Fruit fly (Drosophila melanogaster) whole organism, embryonic: ENCODE data around the gene CG15263.

Source experiments
- Bteb2 ChIP-seq: fragments of 200-800 bp; sonication (Bioruptor generic); optimal IDR thresholded peaks from 2 replicates; lab custom pipeline; 2016; ENCODE audit warnings: missing biosample characterization, missing genetic modification characterization
- CG10565 ChIP-seq: fragments of 200-800 bp; sonication (Bioruptor generic); optimal IDR thresholded peaks from 3 replicates; lab custom pipeline; 2016; ENCODE audit warnings: missing biosample characterization, mild to moderate bottlenecking, missing genetic modification characterization
- CG11398 ChIP-seq: fragments of 200-800 bp; sonication (Bioruptor generic); optimal IDR thresholded peaks from 2 replicates; lab custom pipeline; 2016; ENCODE audit warnings: missing biosample characterization, missing genetic modification characterization
- CG1233 ChIP-seq: fragments of 200-800 bp; sonication (Bioruptor generic); optimal IDR thresholded peaks from 4 replicates; lab custom pipeline; 2018; ENCODE audit warnings: missing biosample characterization, mild to moderate bottlenecking, missing genetic modification characterization
- CG12744 ChIP-seq: fragments of 200-800 bp; sonication (Bioruptor generic); optimal IDR thresholded peaks from 2 replicates; lab custom pipeline; 2016; ENCODE audit warnings: missing biosample characterization, missing genetic modification characterization
- CG14441 ChIP-seq: fragments of 200-800 bp; sonication (Bioruptor generic); IDR thresholded peaks from 2 replicates; pipeline ENCODE4 v1.3.6; 2022; ENCODE audit warnings: missing biosample characterization, missing genetic modification characterization
- CG14667 ChIP-seq: fragments of 200-800 bp; sonication (Bioruptor generic); IDR thresholded peaks from 2 replicates; pipeline ENCODE4 v1.3.6; 2022; ENCODE audit warnings: missing biosample characterization, missing genetic modification characterization
- CG15011 ChIP-seq: fragments of 200-800 bp; sonication (Bioruptor generic); optimal IDR thresholded peaks from 3 replicates; lab custom pipeline; 2018; ENCODE audit warnings: missing biosample characterization, mild to moderate bottlenecking, missing genetic modification characterization
- CG15601 ChIP-seq: fragments of 200-800 bp; sonication (Bioruptor generic); optimal IDR thresholded peaks from 3 replicates; lab custom pipeline; 2019; ENCODE audit warnings: missing biosample characterization, mild to moderate bottlenecking, missing genetic modification characterization, moderate library complexity
- CG1603 ChIP-seq: fragments of 200-800 bp; sonication (Bioruptor generic); optimal IDR thresholded peaks from 2 replicates; lab custom pipeline; 2019; ENCODE audit warnings: missing biosample characterization, mild to moderate bottlenecking, missing genetic modification characterization, moderate library complexity
- CG16815 ChIP-seq: fragments of 200-800 bp; sonication (Bioruptor generic); optimal IDR thresholded peaks from 3 replicates; lab custom pipeline; 2017; ENCODE audit warnings: missing biosample characterization, mild to moderate bottlenecking, missing genetic modification characterization
- CG4854 ChIP-seq: fragments of 200-800 bp; sonication (Bioruptor generic); optimal IDR thresholded peaks from 2 replicates; lab custom pipeline; 2016; ENCODE audit warnings: missing biosample characterization, missing genetic modification characterization, inconsistent platforms
- CG5245 ChIP-seq: fragments of 200-800 bp; sonication (Bioruptor generic); optimal IDR thresholded peaks from 3 replicates; lab custom pipeline; 2016; ENCODE audit warnings: missing biosample characterization, missing genetic modification characterization
- CG6813 ChIP-seq: fragments of 200-800 bp; sonication (Bioruptor generic); optimal IDR thresholded peaks from 2 replicates; lab custom pipeline; 2017; ENCODE audit warnings: missing biosample characterization, missing genetic modification characterization, mild to moderate bottlenecking, moderate library complexity, missing genetic modification reagents
- CG9932 ChIP-seq: fragments of 200-800 bp; sonication (Bioruptor generic); IDR thresholded peaks from 2 replicates; pipeline ENCODE4 v1.3.6; 2022; ENCODE audit warnings: missing biosample characterization, missing genetic modification characterization
- CkIIα-i1 ChIP-seq: fragments of 200-800 bp; sonication (Bioruptor generic); IDR thresholded peaks from 2 replicates; pipeline ENCODE4 v1.3.6; 2022; ENCODE audit warnings: missing biosample characterization, missing genetic modification characterization
- D19A ChIP-seq: fragments of 200-800 bp; optimal IDR thresholded peaks from 3 replicates; lab custom pipeline; 2019; ENCODE audit warnings: missing biosample characterization, mild to moderate bottlenecking, missing genetic modification characterization, moderate library complexity
- Hmx ChIP-seq: fragments of 200-800 bp; sonication (Bioruptor generic); optimal IDR thresholded peaks from 2 replicates; lab custom pipeline; 2016; ENCODE audit warnings: missing biosample characterization, missing genetic modification characterization
- Jarid2 ChIP-seq: fragments of 200-800 bp; sonication (Bioruptor generic); optimal IDR thresholded peaks from 3 replicates; lab custom pipeline; 2017; ENCODE audit warnings: mild to moderate bottlenecking, missing biosample characterization, missing genetic modification reagents, missing genetic modification characterization
- Nf-YA ChIP-seq: fragments of 200-800 bp; sonication (Bioruptor generic); IDR thresholded peaks from 2 replicates; pipeline ENCODE4 v1.3.6; 2022; ENCODE audit warnings: missing biosample characterization, missing genetic modification characterization
- Nf-YB ChIP-seq: fragments of 200-800 bp; sonication (Bioruptor generic); optimal IDR thresholded peaks from 3 replicates; lab custom pipeline; 2019; ENCODE audit warnings: missing biosample characterization, mild to moderate bottlenecking, missing genetic modification characterization, moderate library complexity
- Sox100B ChIP-seq: fragments of 200-800 bp; sonication (Bioruptor generic); optimal IDR thresholded peaks from 3 replicates; lab custom pipeline; 2018; ENCODE audit warnings: missing biosample characterization, mild to moderate bottlenecking, missing genetic modification characterization
- Vsx1 ChIP-seq: fragments of 200-800 bp; sonication (Bioruptor generic); optimal IDR thresholded peaks from 2 replicates; lab custom pipeline; 2017; ENCODE audit warnings: missing biosample characterization, mild to moderate bottlenecking, missing genetic modification characterization, missing genetic modification reagents
- ab ChIP-seq: fragments of 200-800 bp; sonication (Bioruptor generic); optimal IDR thresholded peaks from 2 replicates; lab custom pipeline; 2016; ENCODE audit warnings: missing biosample characterization, missing genetic modification characterization
- ato ChIP-seq: fragments of 200-800 bp; sonication (Bioruptor generic); IDR thresholded peaks from 2 replicates; pipeline ENCODE4 v1.3.6; 2022; ENCODE audit warnings: missing biosample characterization, missing genetic modification characterization; ENCODE audit not compliant: partially characterized antibody
- bigmax ChIP-seq: fragments of 200-800 bp; sonication (Bioruptor generic); optimal IDR thresholded peaks from 2 replicates; lab custom pipeline; 2018; ENCODE audit warnings: missing biosample characterization, mild to moderate bottlenecking, missing genetic modification characterization
- chm ChIP-seq: fragments of 200-800 bp; sonication (Bioruptor generic); IDR thresholded peaks from 2 replicates; pipeline ENCODE4 v1.3.6; 2022; ENCODE audit warnings: missing biosample characterization, missing genetic modification characterization
- ci ChIP-seq: fragments of 200-800 bp; sonication (Bioruptor generic); IDR thresholded peaks from 3 replicates; pipeline ENCODE4 v1.3.6; 2022; ENCODE audit warnings: missing biosample characterization, missing genetic modification characterization
- crol ChIP-seq: fragments of 200-800 bp; sonication (Bioruptor generic); IDR thresholded peaks from 2 replicates; pipeline ENCODE4 v1.3.6; 2022; ENCODE audit warnings: missing biosample characterization, missing genetic modification characterization
- disco-r ChIP-seq: fragments of 200-800 bp; sonication (Bioruptor generic); optimal IDR thresholded peaks from 2 replicates; lab custom pipeline; 2016; ENCODE audit warnings: missing biosample characterization, missing genetic modification characterization
- dmrt99B ChIP-seq: fragments of 200-800 bp; sonication (Bioruptor generic); optimal IDR thresholded peaks from 2 replicates; lab custom pipeline; 2018; ENCODE audit warnings: missing biosample characterization, mild to moderate bottlenecking, missing genetic modification characterization, moderate library complexity
- exex ChIP-seq: fragments of 200-800 bp; sonication (Bioruptor generic); optimal IDR thresholded peaks from 4 replicates; lab custom pipeline; 2018; ENCODE audit warnings: missing biosample characterization, mild to moderate bottlenecking, missing genetic modification characterization, moderate library complexity
- her ChIP-seq: fragments of 200-800 bp; sonication (Bioruptor generic); optimal IDR thresholded peaks from 2 replicates; lab custom pipeline; 2016; ENCODE audit warnings: missing biosample characterization, missing genetic modification characterization
- hth ChIP-seq: fragments of >200 bp; optimal IDR thresholded peaks from 2 replicates; lab custom pipeline; 2017; ENCODE audit warnings: inconsistent platforms
- jigr1 ChIP-seq: fragments of 200-800 bp; sonication (Bioruptor generic); IDR thresholded peaks from 3 replicates; pipeline ENCODE4 v1.3.6; 2022; ENCODE audit warnings: missing biosample characterization, missing genetic modification characterization
- kah ChIP-seq: fragments of 200-800 bp; sonication (Bioruptor generic); optimal IDR thresholded peaks from 2 replicates; lab custom pipeline; 2018; ENCODE audit warnings: missing biosample characterization, mild to moderate bottlenecking, missing genetic modification characterization
- mld ChIP-seq: fragments of 200-800 bp; sonication (Bioruptor generic); IDR thresholded peaks from 3 replicates; pipeline ENCODE4 v1.3.6; 2022; ENCODE audit warnings: missing biosample characterization, missing genetic modification characterization; ENCODE audit not compliant: partially characterized antibody
- nmo ChIP-seq: fragments of 200-800 bp; sonication (Bioruptor generic); optimal IDR thresholded peaks from 2 replicates; lab custom pipeline; 2018; ENCODE audit warnings: missing biosample characterization, mild to moderate bottlenecking, missing genetic modification characterization, moderate library complexity
- onecut ChIP-seq: fragments of 200-800 bp; sonication (Bioruptor generic); IDR thresholded peaks from 2 replicates; pipeline ENCODE4 v1.3.6; 2022; ENCODE audit warnings: missing biosample characterization, missing genetic modification characterization
- slou ChIP-seq: fragments of 200-800 bp; sonication (Bioruptor generic); optimal IDR thresholded peaks from 3 replicates; lab custom pipeline; 2016; ENCODE audit warnings: missing biosample characterization, missing genetic modification characterization
- so ChIP-seq: fragments of 200-800 bp; sonication (Bioruptor generic); IDR thresholded peaks from 3 replicates; pipeline ENCODE4 v1.3.6; 2022; ENCODE audit warnings: missing biosample characterization, missing genetic modification characterization
- sob ChIP-seq: fragments of 200-800 bp; sonication (Bioruptor generic); IDR thresholded peaks from 2 replicates; pipeline ENCODE4 v1.3.6; 2022; ENCODE audit warnings: missing biosample characterization, missing genetic modification characterization
- stc ChIP-seq: fragments of 200-800 bp; sonication (Bioruptor generic); IDR thresholded peaks from 2 replicates; pipeline ENCODE4 v1.3.6; 2022; ENCODE audit warnings: missing biosample characterization, missing genetic modification characterization
- tna ChIP-seq: fragments of 200-800 bp; sonication (Bioruptor generic); IDR thresholded peaks from 2 replicates; pipeline ENCODE4 v1.3.6; 2022; ENCODE audit warnings: missing biosample characterization, missing genetic modification characterization; ENCODE audit not compliant: partially characterized antibody
- ttk ChIP-seq: fragments of 200-800 bp; sonication (Bioruptor generic); IDR thresholded peaks from 2 replicates; pipeline ENCODE4 v2.1.2; 2022; ENCODE audit warnings: missing biosample characterization, missing genetic modification characterization
- twi ChIP-seq: fragments of 200-800 bp; optimal IDR thresholded peaks from 2 replicates; lab custom pipeline; 2019; ENCODE audit warnings: missing biosample characterization, mild to moderate bottlenecking, missing genetic modification characterization, moderate library complexity
- tx ChIP-seq: fragments of 200-800 bp; sonication (Bioruptor generic); optimal IDR thresholded peaks from 2 replicates; lab custom pipeline; 2016; ENCODE audit warnings: missing biosample characterization, missing genetic modification characterization
- unpg ChIP-seq: fragments of 200-800 bp; sonication (Bioruptor generic); optimal IDR thresholded peaks from 3 replicates; lab custom pipeline; 2018; ENCODE audit warnings: missing biosample characterization, mild to moderate bottlenecking, missing genetic modification characterization, moderate library complexity
- zen ChIP-seq: fragments of 200-800 bp; sonication (Bioruptor generic); optimal IDR thresholded peaks from 3 replicates; lab custom pipeline; 2018; ENCODE audit warnings: missing biosample characterization, mild to moderate bottlenecking, missing genetic modification characterization, moderate library complexity

CG15263 gene

dm6 chr2L:15248163-15249005 lies 36.4 kb upstream of the CG15263 start, which contains the start of gene dao (continued):
- TF ChIP-seq ato (GFP tag; lab: Robert Waterston, UW) (peak; percentile 41; the same call in 1 of the 2 replicates), tna (GFP tag; lab: Robert Waterston, UW) (peak; percentile 36; the same call in 1 of the 2 replicates), nmo (GFP tag; lab: Kevin White, UChicago) (peak; percentile 72), sob (peak; percentile 58; the same call in 1 of the 2 replicates), bigmax (GFP tag; lab: Kevin White, UChicago) (no peak), zen (tag; lab: Kevin White, UChicago) (peak; percentile 1), disco-r (GFP tag; lab: Kevin White, UChicago) (no peak), Jarid2 (GFP tag; lab: Kevin White, UChicago) (no peak), D19A (tag; lab: Kevin White, UChicago) (no peak), crol (GFP tag; lab: Robert Waterston, UW) (no peak), ab (GFP tag; lab: Kevin White, UChicago) (peak; percentile 33), ci (GFP tag; lab: Robert Waterston, UW) (no peak), CG15011 (GFP tag; lab: Kevin White, UChicago) (no peak), chm (GFP tag; lab: Robert Waterston, UW) (0 out of 2 replicates have a peak, but pooled peaks have one; percentile 11), CG1603 (tag; lab: Kevin White, UChicago) (peak; percentile 23), ttk (peak; percentile 47; the same call in 1 of the 2 replicates), kah (GFP tag; lab: Kevin White, UChicago) (no peak), Nf-YB (GFP tag; lab: Kevin White, UChicago) (no peak), twi (tag; lab: Kevin White, UChicago) (no peak), CG12744 (peak; percentile 37), jigr1 (GFP tag; lab: Robert Waterston, UW) (no peak), Nf-YA (GFP tag; lab: Robert Waterston, UW) (peak; percentile 22; the same call in 1 of the 2 replicates), CG16815 (GFP tag; lab: Kevin White, UChicago) (no peak), CkIIα-i1 (GFP tag; lab: Robert Waterston, UW) (no peak), CG15601 (tag; lab: Kevin White, UChicago) (peak; percentile 15), slou (GFP tag; lab: Kevin White, UChicago) (peak; percentile 51), dmrt99B (peak; percentile 33), unpg (GFP tag; lab: Kevin White, UChicago) (peak; percentile 32), CG14441 (GFP tag; lab: Robert Waterston, UW) (peak; percentile 56; the same call in 1 of the 2 replicates), CG11398 (no peak), tx (GFP tag; lab: Kevin White, UChicago) (no peak), onecut (GFP tag; lab: Robert Waterston, UW) (peak; percentile 99), so (GFP tag; lab: Robert Waterston, UW) (no peak), Vsx1 (GFP tag; lab: Kevin White, UChicago) (no peak), CG10565 (no peak), stc (GFP tag; lab: Robert Waterston, UW) (no peak), CG4854 (GFP tag; lab: Kevin White, UChicago) (no peak), exex (no peak), mld (GFP tag; lab: Robert Waterston, UW) (peak; percentile 62; the same call in 1 of the 3 replicates), CG5245 (GFP tag; lab: Kevin White, UChicago) (peak; percentile 12), CG14667 (GFP tag; lab: Robert Waterston, UW) (peak; percentile 9; the same call in 1 of the 2 replicates), CG1233 (GFP tag; lab: Kevin White, UChicago) (no peak), Bteb2 (GFP tag; lab: Kevin White, UChicago) (no peak), her (GFP tag; lab: Kevin White, UChicago) (no peak), CG9932 (peak; percentile 69), CG6813 (GFP tag; lab: Kevin White, UChicago) (no peak), Sox100B (peak; percentile 3), hth (lab: Kevin White, UChicago) (no peak), Hmx (peak; percentile 17)
